Fruit fly (Drosophila melanogaster) whole organism, adult: ENCODE results near the gene CG8500.

Experiments used
- CG7045 ChIP-seq: fragments of 200-800 bp; sonication (Bioruptor generic); optimal IDR thresholded peaks from 2 replicates; lab custom pipeline; 2017; ENCODE audit warnings: missing biosample characterization, mild to moderate bottlenecking, missing genetic modification characterization
- CG7101 ChIP-seq: fragments of 200-800 bp; sonication (Bioruptor generic); optimal IDR thresholded peaks from 2 replicates; lab custom pipeline; 2018; ENCODE audit warnings: missing biosample characterization, mild to moderate bottlenecking, missing genetic modification characterization, moderate library complexity
- Hr96 ChIP-seq: fragments of 200-800 bp; sonication (Bioruptor generic); optimal IDR thresholded peaks from 2 replicates; lab custom pipeline; 2016; ENCODE audit warnings: missing biosample characterization, missing genetic modification characterization
- pad ChIP-seq: fragments of 200-800 bp; sonication (Bioruptor generic); optimal IDR thresholded peaks from 3 replicates; lab custom pipeline; 2017; ENCODE audit warnings: missing biosample characterization, missing genetic modification characterization, mild to moderate bottlenecking, moderate library complexity, missing genetic modification reagents
- tj ChIP-seq: fragments of 200-800 bp; sonication (Bioruptor generic); optimal IDR thresholded peaks from 3 replicates; lab custom pipeline; 2017; ENCODE audit warnings: missing biosample characterization, mild to moderate bottlenecking, missing genetic modification characterization, moderate library complexity

- no peak for TF ChIP-seq CG7101 (tag; lab: Kevin White, UChicago)
- no peak for TF ChIP-seq pad (GFP tag; lab: Kevin White, UChicago)
- no peak for TF ChIP-seq Hr96 (GFP tag; lab: Kevin White, UChicago)
- no peak for TF ChIP-seq tj (GFP tag; lab: Kevin White, UChicago)
- TF ChIP-seq CG7045 (GFP tag; lab: Kevin White, UChicago): no peak
These were observed 15.6 kb upstream of the CG8500 start, which contains the start of gene MED6 for dm6 chr3R:9768884-9769283.
